Fruit fly (Drosophila melanogaster) whole organism, wandering third instar larva: ENCODE results near the gene phol.
A peak's percentile ranks its signal among the peaks of the same experiment; 100 is the strongest.

Experiments
- Abd-B ChIP-seq: fragments of >200 bp; optimal IDR thresholded peaks from 2 replicates; lab custom pipeline; 2017; ENCODE audit warnings: missing biosample characterization, missing genetic modification characterization
- CG32264 ChIP-seq: fragments of 200-800 bp; sonication (Bioruptor generic); optimal IDR thresholded peaks from 2 replicates; lab custom pipeline; 2016; ENCODE audit warnings: missing biosample characterization, missing genetic modification characterization
- CG9705 ChIP-seq: fragments of 200-800 bp; sonication (Bioruptor generic); optimal IDR thresholded peaks from 2 replicates; lab custom pipeline; 2018; ENCODE audit warnings: missing biosample characterization, mild to moderate bottlenecking, missing genetic modification characterization
- CrebA ChIP-seq: fragments of 200-800 bp; sonication (Bioruptor generic); optimal IDR thresholded peaks from 2 replicates; lab custom pipeline; 2016; ENCODE audit warnings: missing biosample characterization, mild to moderate bottlenecking, missing genetic modification characterization, borderline replicate concordance
- Dfd ChIP-seq: fragments of >200 bp; optimal IDR thresholded peaks from 2 replicates; lab custom pipeline; 2017; ENCODE audit warnings: missing biosample characterization, missing genetic modification characterization
- Dif ChIP-seq: fragments of 200-275, 200-300 bp; sonication (Bioruptor generic); optimal IDR thresholded peaks from 2 replicates; lab custom pipeline; 2018; ENCODE audit warnings: missing biosample characterization, missing genetic modification characterization; ENCODE audit not compliant: partially characterized antibody
- GATAd ChIP-seq: sonication (Bioruptor generic); optimal IDR thresholded peaks from 2 replicates; lab custom pipeline; 2016; ENCODE audit warnings: missing biosample characterization, missing genetic modification characterization
- HLH106 ChIP-seq: fragments of 200-800 bp; optimal IDR thresholded peaks from 3 replicates; lab custom pipeline; 2019; ENCODE audit warnings: missing biosample characterization, mild to moderate bottlenecking, missing genetic modification characterization, moderate library complexity
- Hnf4 ChIP-seq: fragments of 200-800 bp; sonication (Bioruptor generic); optimal IDR thresholded peaks from 2 replicates; lab custom pipeline; 2016; ENCODE audit warnings: missing biosample characterization, mild to moderate bottlenecking, missing genetic modification characterization
- Hr78 ChIP-seq: fragments of >200 bp; optimal IDR thresholded peaks from 2 replicates; lab custom pipeline; 2017; ENCODE audit warnings: missing biosample characterization, missing genetic modification characterization
- Hr83 ChIP-seq: fragments of 200-300 bp; sonication (Bioruptor generic); optimal IDR thresholded peaks from 2 replicates; lab custom pipeline; 2016; ENCODE audit warnings: missing biosample characterization, mild to moderate bottlenecking, missing genetic modification characterization, moderate library complexity; ENCODE audit not compliant: poor library complexity, severe bottlenecking
- Jra ChIP-seq: sonication (Bioruptor generic); optimal IDR thresholded peaks from 2 replicates; lab custom pipeline; 2016; ENCODE audit warnings: missing biosample characterization, missing genetic modification characterization
- Mio ChIP-seq: sonication (Bioruptor generic); optimal IDR thresholded peaks from 2 replicates; lab custom pipeline; 2016; ENCODE audit warnings: missing biosample characterization, missing genetic modification characterization
- Myc ChIP-seq: fragments of >200 bp; optimal IDR thresholded peaks from 2 replicates; lab custom pipeline; 2017
- N ChIP-seq: fragments of >200 bp; optimal IDR thresholded peaks from 2 replicates; lab custom pipeline; 2018; ENCODE audit warnings: missing biosample characterization, missing external identifiers, missing genetic modification characterization
- OdsH ChIP-seq: fragments of 200-800 bp; sonication (Bioruptor generic); optimal IDR thresholded peaks from 2 replicates; lab custom pipeline; 2016; ENCODE audit warnings: missing biosample characterization, mild to moderate bottlenecking, missing genetic modification characterization
- Rel ChIP-seq, 2 experiments: fragments of 200-800 bp; sonication (Bioruptor generic) in 1 of 2; optimal IDR thresholded peaks; 2 replicates in 1 of 2; 3 replicates in 1 of 2; lab custom pipeline; 2016 to 2019; ENCODE audit warnings: mild to moderate bottlenecking in 2 of 2, missing biosample characterization in 2 of 2, missing genetic modification characterization in 2 of 2, moderate library complexity in 1 of 2
- Sp1 ChIP-seq: fragments of 200-800 bp; sonication (Bioruptor generic); optimal IDR thresholded peaks from 3 replicates; lab custom pipeline; 2019; ENCODE audit warnings: missing biosample characterization, mild to moderate bottlenecking, missing genetic modification characterization, moderate library complexity
- Vsx2 ChIP-seq: fragments of 200-300, 225-300 bp; sonication (Bioruptor generic); optimal IDR thresholded peaks from 2 replicates; lab custom pipeline; 2018; ENCODE audit warnings: missing biosample characterization, missing genetic modification characterization; ENCODE audit not compliant: partially characterized antibody
- br ChIP-seq: fragments of 200-800 bp; sonication (Bioruptor generic); optimal IDR thresholded peaks from 2 replicates; lab custom pipeline; 2016; ENCODE audit warnings: missing biosample characterization, missing genetic modification characterization
- brk ChIP-seq: fragments of 200-800 bp; sonication (Bioruptor generic); optimal IDR thresholded peaks from 2 replicates; lab custom pipeline; 2016; ENCODE audit warnings: missing biosample characterization, mild to moderate bottlenecking, missing genetic modification characterization
- dl ChIP-seq, 2 experiments: fragments of 175-275, 200-275 bp in 1 of 2; fragments of 200-275 bp in 1 of 2; sonication (Bioruptor generic); optimal IDR thresholded peaks; lab custom pipeline; 2018; ENCODE audit warnings: mild to moderate bottlenecking in 2 of 2, missing biosample characterization in 2 of 2, missing genetic modification characterization in 2 of 2, moderate library complexity in 2 of 2; ENCODE audit not compliant: partially characterized antibody in 2 of 2, insufficient read depth in 1 of 2
- dmrt93B ChIP-seq: fragments of 200-800 bp; sonication (Bioruptor generic); optimal IDR thresholded peaks from 2 replicates; lab custom pipeline; 2018; ENCODE audit warnings: missing biosample characterization, mild to moderate bottlenecking, missing genetic modification characterization
- dsf ChIP-seq: sonication (Bioruptor generic); optimal IDR thresholded peaks from 2 replicates; lab custom pipeline; 2016; ENCODE audit warnings: missing biosample characterization, missing genetic modification characterization, borderline replicate concordance
- ey ChIP-seq: fragments of 200-800 bp; sonication (Bioruptor generic); optimal IDR thresholded peaks from 2 replicates; lab custom pipeline; 2016; ENCODE audit warnings: missing biosample characterization, missing genetic modification characterization
- foxo ChIP-seq, 2 experiments: fragments of 200-800 bp; sonication (Bioruptor generic); optimal IDR thresholded peaks; 2 replicates in 1 of 2; 3 replicates in 1 of 2; lab custom pipeline; 2016 to 2017; ENCODE audit warnings: missing biosample characterization in 2 of 2, missing genetic modification characterization in 2 of 2
- fru ChIP-seq: fragments of 200-800 bp; sonication (Bioruptor generic); optimal IDR thresholded peaks from 3 replicates; lab custom pipeline; 2016; ENCODE audit warnings: missing biosample characterization, mild to moderate bottlenecking, missing genetic modification characterization
- h ChIP-seq: fragments of 200-800 bp; sonication (Bioruptor generic); optimal IDR thresholded peaks from 3 replicates; lab custom pipeline; 2016; ENCODE audit warnings: missing biosample characterization, mild to moderate bottlenecking, missing genetic modification characterization
- jim ChIP-seq: fragments of 175-275, 200-325 bp; sonication (Bioruptor generic); optimal IDR thresholded peaks from 2 replicates; lab custom pipeline; 2016; ENCODE audit warnings: missing biosample characterization, mild to moderate bottlenecking, missing genetic modification characterization
- lola ChIP-seq: fragments of >200 bp; optimal IDR thresholded peaks from 2 replicates; lab custom pipeline; 2017; ENCODE audit warnings: missing biosample characterization, missing genetic modification characterization
- pan ChIP-seq: fragments of >200 bp; optimal IDR thresholded peaks from 2 replicates; lab custom pipeline; 2017
- psq ChIP-seq: fragments of 200-800 bp; sonication (Bioruptor generic); optimal IDR thresholded peaks from 3 replicates; lab custom pipeline; 2017; ENCODE audit warnings: missing biosample characterization, mild to moderate bottlenecking, missing genetic modification characterization, moderate library complexity
- rgr ChIP-seq: fragments of 200-800 bp; sonication (Bioruptor generic); optimal IDR thresholded peaks from 3 replicates; lab custom pipeline; 2016; ENCODE audit warnings: missing biosample characterization, mild to moderate bottlenecking, missing genetic modification characterization
- sage ChIP-seq: fragments of 200-800 bp; sonication (Bioruptor generic); optimal IDR thresholded peaks from 2 replicates; lab custom pipeline; 2016; ENCODE audit warnings: missing biosample characterization, mild to moderate bottlenecking, missing genetic modification characterization
- sv ChIP-seq: fragments of 200-800 bp; sonication (Bioruptor generic); optimal IDR thresholded peaks from 3 replicates; lab custom pipeline; 2016; ENCODE audit warnings: missing biosample characterization, missing genetic modification characterization
- tai ChIP-seq: sonication (Bioruptor generic); optimal IDR thresholded peaks from 2 replicates; lab custom pipeline; 2016; ENCODE audit warnings: missing biosample characterization, missing genetic modification characterization
- usp ChIP-seq: fragments of >200 bp; optimal IDR thresholded peaks from 2 replicates; lab custom pipeline; 2017; ENCODE audit warnings: missing biosample characterization, missing genetic modification characterization
- woc ChIP-seq: sonication (Bioruptor generic); optimal IDR thresholded peaks from 2 replicates; lab custom pipeline; 2016; ENCODE audit warnings: missing biosample characterization, mild to moderate bottlenecking, missing genetic modification characterization

The phol gene

DNA sequence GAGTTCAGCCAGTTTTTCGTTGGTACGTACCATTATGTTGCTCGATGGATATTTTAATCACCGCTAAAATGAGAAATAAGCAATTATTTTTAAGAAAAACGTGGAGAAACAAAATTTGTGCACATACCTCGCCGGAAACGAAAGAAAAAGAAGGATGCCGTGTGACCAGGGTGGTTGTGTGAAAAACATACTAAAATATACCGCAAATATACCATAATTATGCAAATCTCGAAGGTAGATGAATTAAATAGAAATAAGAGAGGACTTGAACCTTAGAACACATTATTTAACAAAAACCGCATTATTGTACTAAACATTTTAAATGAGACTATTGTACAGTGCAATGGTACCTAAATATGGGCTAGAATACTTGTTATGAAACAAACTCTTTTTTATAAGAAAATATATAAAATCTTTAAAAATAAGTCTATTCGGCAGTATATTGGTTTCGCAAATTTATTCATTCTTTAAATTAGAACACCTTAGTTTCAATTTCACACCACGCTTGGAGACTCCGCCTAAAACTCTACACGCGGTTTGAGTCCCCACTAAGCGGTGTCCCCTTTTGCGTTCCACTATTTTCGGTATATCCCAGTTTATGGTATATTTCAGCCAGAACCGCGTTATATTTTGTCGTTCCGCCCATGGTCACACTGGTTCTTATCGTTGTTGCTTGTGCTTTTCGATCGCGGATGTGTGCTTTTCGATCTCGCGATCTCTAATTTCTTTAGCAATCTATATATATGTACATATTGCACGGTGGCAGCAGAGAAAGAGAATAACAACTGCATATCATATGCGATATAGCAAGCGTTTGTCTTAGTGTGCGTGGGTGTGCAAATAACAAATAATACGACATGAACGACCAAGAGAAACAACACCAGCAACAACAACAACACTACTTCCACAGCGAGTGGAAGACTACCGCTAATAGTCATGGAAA is 26.1 kb downstream of the phol start, which contains the start of the genes RpS17 and MTF-1 (continued):
- TF ChIP-seq br (GFP tag; lab: Kevin White, UChicago) (no peak), Hnf4 (peak; percentile 38), Hr83 (GFP tag; lab: Kevin White, UChicago) (peak; percentile 82), Vsx2 (GFP tag; lab: Kevin White, UChicago) (no peak), Jra (GFP tag; lab: Kevin White, UChicago) (no peak), jim (GFP tag; lab: Kevin White, UChicago) (no peak), Abd-B (no peak), dsf (GFP tag; lab: Kevin White, UChicago) (peak; percentile 9), N (GFP tag; lab: Kevin White, UChicago) (no peak), rgr (GFP tag; lab: Kevin White, UChicago) (peak; percentile 76)
- TF ChIP-seq, all 38 proteins: peak for 20

DNA sequence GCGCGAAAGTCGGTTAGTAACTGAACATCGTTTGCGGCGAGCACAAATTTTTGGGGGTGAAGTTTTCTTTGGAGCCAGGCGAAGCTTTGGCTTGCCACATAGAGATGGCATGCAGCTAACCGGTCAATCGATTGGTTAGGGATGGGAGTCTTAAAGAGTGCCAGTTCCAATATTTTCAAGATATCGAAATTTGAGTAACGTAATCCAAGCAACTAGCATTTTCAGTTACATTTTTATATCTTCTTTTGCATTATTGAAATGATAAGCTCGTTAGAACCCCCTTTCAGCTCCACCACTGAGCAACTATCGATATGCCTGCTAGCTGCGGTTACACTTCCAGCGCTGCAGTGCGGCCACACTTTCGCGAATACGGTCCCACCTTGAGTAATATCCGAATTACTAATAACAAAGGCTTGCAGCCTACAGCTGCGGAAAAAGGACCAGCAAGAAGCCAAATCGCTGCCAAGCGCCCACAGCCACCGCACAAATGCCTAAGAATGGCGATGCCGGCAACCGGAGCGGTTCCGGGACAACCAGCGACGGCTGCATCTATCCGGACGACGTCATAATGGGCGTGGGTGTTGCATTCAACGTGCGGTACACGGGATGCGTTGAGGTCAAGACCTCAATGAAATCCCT is 29.3 kb downstream of the phol start, which contains the start of the genes Atat and Shc:
Gene Atat, minus strand, starts transcription at position 103 of the 639 bp plus-strand sequence.
Gene Shc, plus strand, starts transcription at position 355 of the 639 bp plus-strand sequence.
- TF ChIP-seq OdsH (peak; percentile 99), Hnf4 (peak; percentile 99), Hr83 (GFP tag; lab: Kevin White, UChicago) (peak; percentile 98), Vsx2 (GFP tag; lab: Kevin White, UChicago) (no peak), CG9705 (GFP tag; lab: Kevin White, UChicago) (peak; percentile 99), jim (GFP tag; lab: Kevin White, UChicago) (peak; percentile 94), pan (lab: Kevin White, UChicago) (no peak), sage (GFP tag; lab: Kevin White, UChicago) (peak; percentile 91), Hr78 (GFP tag; lab: Kevin White, UChicago) (no peak), rgr (GFP tag; lab: Kevin White, UChicago) (peak; percentile 99), br (GFP tag; lab: Kevin White, UChicago) (peak; percentile 99), Dif (GFP tag; lab: Kevin White, UChicago) (no peak), Mio (GFP tag; lab: Kevin White, UChicago) (peak; percentile 94), sv (GFP tag; lab: Kevin White, UChicago) (peak; percentile 99), Myc (peak; percentile 20), ey (GFP tag; lab: Kevin White, UChicago) (peak; percentile 99), foxo (GFP tag; optimal IDR thresholded peaks at IDR 0.05; lab: Kevin White, UChicago) (peak; percentile 91 to 99), fru (GFP tag; lab: Kevin White, UChicago) (peak; percentile 99), Rel (GFP tag; optimal IDR thresholded peaks at IDR 0.05; lab: Kevin White, UChicago) (peak; percentile 50), Rel (tag; optimal IDR thresholded peaks at IDR 0.05; lab: Kevin White, UChicago) (peak; percentile 91), CG32264 (GFP tag; lab: Kevin White, UChicago) (peak; percentile 97), N (GFP tag; lab: Kevin White, UChicago) (no peak), dmrt93B (peak; percentile 100), Dfd (GFP tag; lab: Kevin White, UChicago) (peak; percentile 97), HLH106 (peak; percentile 99), dsf (GFP tag; lab: Kevin White, UChicago) (peak; percentile 97), Jra (GFP tag; lab: Kevin White, UChicago) (peak; percentile 98), h (GFP tag; lab: Kevin White, UChicago) (peak; percentile 99), woc (peak; percentile 99), usp (GFP tag; lab: Kevin White, UChicago) (peak; percentile 11), Abd-B (no peak), dl (GFP tag; optimal IDR thresholded peaks at IDR 0.05; lab: Kevin White, UChicago; ENCODE audit: insufficient read depth in 1 of 2, partially characterized antibody in 2 of 2) (no peak), CrebA (GFP tag; lab: Kevin White, UChicago) (no peak), GATAd (GFP tag; lab: Kevin White, UChicago) (peak; percentile 97), lola (GFP tag; lab: Kevin White, UChicago) (no peak), tai (GFP tag; lab: Kevin White, UChicago) (peak; percentile 99), brk (GFP tag; lab: Kevin White, UChicago) (peak; percentile 93), psq (peak; percentile 97), Sp1 (GFP tag; lab: Kevin White, UChicago) (peak; percentile 98)
- TF ChIP-seq, all 38 proteins: peak for 29
